Worm (Caenorhabditis elegans) whole organism, young adult: ENCODE results near the gene nurf-1.
A peak's percentile ranks its signal among the peaks of the same experiment; 100 is the strongest.

Experiments
- B0035.1 ChIP-seq: sonication (generic microtip); optimal IDR thresholded peaks from 2 replicates; lab custom pipeline; 2016; ENCODE audit warnings: missing genetic modification characterization, mild to moderate bottlenecking, missing compliant biosample characterization, missing genotype, missing genetic modification reagents
- B0261.1 ChIP-seq: sonication (generic microtip); optimal IDR thresholded peaks from 2 replicates; lab custom pipeline; 2016; ENCODE audit warnings: mild to moderate bottlenecking, missing genetic modification characterization, moderate library complexity, missing compliant biosample characterization
- F10E7.11 ChIP-seq: sonication (generic microtip); optimal IDR thresholded peaks from 2 replicates; lab custom pipeline; 2017; ENCODE audit warnings: mild to moderate bottlenecking, missing genetic modification characterization, moderate library complexity, missing compliant biosample characterization
- F37B4.10 ChIP-seq: fragments of 200-800 bp; sonication (Bioruptor generic); IDR thresholded peaks from 2 replicates; pipeline ENCODE4 v1.3.6; 2022; ENCODE audit warnings: missing genetic modification characterization, missing compliant biosample characterization
- F39B2.1 ChIP-seq: fragments of 200-800 bp; sonication (Bioruptor generic); IDR thresholded peaks from 2 replicates; pipeline ENCODE4 v1.3.6; 2022; ENCODE audit warnings: missing genetic modification reagents, missing genetic modification characterization, missing compliant biosample characterization
- F52B5.7 ChIP-seq: sonication (generic microtip); optimal IDR thresholded peaks from 2 replicates; lab custom pipeline; 2016; ENCODE audit warnings: mild to moderate bottlenecking, missing genetic modification characterization, missing compliant biosample characterization
- Y56A3A.18 ChIP-seq: fragments of 200-800 bp; sonication (Bioruptor generic); IDR thresholded peaks from 2 replicates; pipeline ENCODE4 v1.3.6; 2022; ENCODE audit warnings: missing genetic modification reagents, missing genetic modification characterization, missing compliant biosample characterization
- Y95B8A.8 ChIP-seq: fragments of 200-800 bp; sonication (Bioruptor generic); IDR thresholded peaks from 2 replicates; pipeline ENCODE4 v1.3.6; 2022; ENCODE audit warnings: missing genetic modification reagents, missing genetic modification characterization, missing compliant biosample characterization
- aptf-3 ChIP-seq: fragments of 200-800 bp; sonication (Bioruptor generic); IDR thresholded peaks from 2 replicates; pipeline ENCODE4 v1.3.6; 2022; ENCODE audit warnings: missing genetic modification characterization, missing compliant biosample characterization
- atf-7 ChIP-seq: sonication (generic microtip); optimal IDR thresholded peaks from 2 replicates; lab custom pipeline; 2017; ENCODE audit warnings: mild to moderate bottlenecking, missing genetic modification characterization, missing compliant biosample characterization
- attf-6 ChIP-seq: fragments of 200-800 bp; sonication (Bioruptor generic); IDR thresholded peaks from 2 replicates; pipeline ENCODE4 v1.3.6; 2022; ENCODE audit warnings: missing genetic modification reagents, missing genetic modification characterization, missing compliant biosample characterization
- bed-2 ChIP-seq: fragments of 200-800 bp; sonication (Bioruptor generic); IDR thresholded peaks from 2 replicates; pipeline ENCODE4 v1.3.6; 2022; ENCODE audit warnings: missing genetic modification reagents, missing genetic modification characterization, missing compliant biosample characterization
- cebp-2 ChIP-seq: fragments of 200-800 bp; sonication (Bioruptor generic); IDR thresholded peaks from 2 replicates; pipeline ENCODE4 v1.3.6; 2022; ENCODE audit warnings: missing genetic modification characterization, missing compliant biosample characterization
- chd-7 ChIP-seq: sonication (generic microtip); optimal IDR thresholded peaks from 2 replicates; lab custom pipeline; 2016; ENCODE audit warnings: mild to moderate bottlenecking, missing genetic modification characterization, moderate library complexity, missing compliant biosample characterization
- egl-18 ChIP-seq: fragments of 200-800 bp; sonication (Bioruptor generic); IDR thresholded peaks from 2 replicates; pipeline ENCODE4 v1.3.6; 2022; ENCODE audit warnings: missing genetic modification reagents, missing genetic modification characterization, missing compliant biosample characterization
- egl-44 ChIP-seq: fragments of 200-800 bp; sonication (Bioruptor generic); IDR thresholded peaks from 2 replicates; pipeline ENCODE4 v1.3.6; 2022; ENCODE audit warnings: missing genetic modification reagents, missing genetic modification characterization, missing compliant biosample characterization
- gei-17 ChIP-seq: fragments of 200-800 bp; sonication (Bioruptor generic); optimal IDR thresholded peaks from 2 replicates; lab custom pipeline; 2018; ENCODE audit warnings: mild to moderate bottlenecking, missing genetic modification characterization, missing compliant biosample characterization
- hlh-12 ChIP-seq: sonication (generic microtip); optimal IDR thresholded peaks from 2 replicates; lab custom pipeline; 2016; ENCODE audit warnings: missing genetic modification characterization, missing compliant biosample characterization
- hmg-1.2 ChIP-seq: fragments of 200-800 bp; sonication (Bioruptor generic); IDR thresholded peaks from 2 replicates; pipeline ENCODE4 v1.3.6; 2022; ENCODE audit warnings: missing genetic modification reagents, missing genetic modification characterization, missing compliant biosample characterization
- hmg-20 ChIP-seq: fragments of 200-800 bp; sonication (Bioruptor generic); IDR thresholded peaks from 2 replicates; pipeline ENCODE4 v1.3.6; 2022; ENCODE audit warnings: missing genetic modification reagents, missing genetic modification characterization, missing compliant biosample characterization
- let-526 ChIP-seq: fragments of 200-800 bp; sonication (Bioruptor generic); IDR thresholded peaks from 2 replicates; pipeline ENCODE4 v1.3.6; 2022; ENCODE audit warnings: missing genetic modification reagents, missing genetic modification characterization, missing compliant biosample characterization
- lsl-1 ChIP-seq: fragments of 200-800 bp; sonication (Bioruptor generic); optimal IDR thresholded peaks from 2 replicates; lab custom pipeline; 2018; ENCODE audit warnings: mild to moderate bottlenecking, missing genetic modification characterization, moderate library complexity, missing compliant biosample characterization
- mxl-1 ChIP-seq: sonication (generic microtip); optimal IDR thresholded peaks from 2 replicates; lab custom pipeline; 2016; ENCODE audit warnings: missing genetic modification characterization, missing compliant biosample characterization
- nhr-27 ChIP-seq: fragments of 200-800 bp; sonication (Bioruptor generic); optimal IDR thresholded peaks from 2 replicates; lab custom pipeline; 2018; ENCODE audit warnings: mild to moderate bottlenecking, missing genetic modification characterization, moderate library complexity, missing compliant biosample characterization
- nhr-80 ChIP-seq: sonication (generic microtip); optimal IDR thresholded peaks from 2 replicates; lab custom pipeline; 2016; ENCODE audit warnings: missing genetic modification characterization, missing compliant biosample characterization
- nhr-90 ChIP-seq: sonication (generic microtip); optimal IDR thresholded peaks from 2 replicates; lab custom pipeline; 2016; ENCODE audit warnings: missing genotype, mild to moderate bottlenecking, missing genetic modification characterization, missing compliant biosample characterization
- repo-1 ChIP-seq: sonication (generic microtip); optimal IDR thresholded peaks from 2 replicates; lab custom pipeline; 2017; ENCODE audit warnings: mild to moderate bottlenecking, missing genetic modification characterization, missing compliant biosample characterization
- sdz-38 ChIP-seq: sonication (generic microtip); optimal IDR thresholded peaks from 2 replicates; lab custom pipeline; 2016; ENCODE audit warnings: missing genotype, missing genetic modification characterization, missing compliant biosample characterization
- sea-2 ChIP-seq: fragments of 200-800 bp; sonication (Bioruptor generic); IDR thresholded peaks from 2 replicates; pipeline ENCODE4 v1.3.6; 2022; ENCODE audit warnings: missing genetic modification characterization, missing compliant biosample characterization
- snpc-1.3 ChIP-seq: sonication (generic microtip); optimal IDR thresholded peaks from 2 replicates; lab custom pipeline; 2017; ENCODE audit warnings: missing genetic modification characterization, mild to moderate bottlenecking, missing compliant biosample characterization, antibody characterized with exemption, moderate library complexity, missing genotype, missing genetic modification reagents; ENCODE audit not compliant: insufficient read depth
- somi-1 ChIP-seq: fragments of 200-800 bp; sonication (Bioruptor generic); optimal IDR thresholded peaks from 2 replicates; lab custom pipeline; 2018; ENCODE audit warnings: mild to moderate bottlenecking, missing genetic modification characterization, missing compliant biosample characterization
- sptf-2 ChIP-seq: fragments of 200-800 bp; sonication (Bioruptor generic); optimal IDR thresholded peaks from 2 replicates; lab custom pipeline; 2018; ENCODE audit warnings: mild to moderate bottlenecking, missing genetic modification characterization, missing compliant biosample characterization

nurf-1 gene

ce11 chrII:14427714-14428113 is 37.2 kb downstream of the nurf-1 start:
- TF ChIP-seq mxl-1 (tag; lab: Kevin White, UChicago) (no peak), egl-44 (GFP tag; lab: Robert Waterston, UW) (no peak), attf-6 (GFP tag; lab: Robert Waterston, UW) (no peak), sea-2 (GFP tag; lab: Robert Waterston, UW) (no peak), Y56A3A.18 (no peak), B0261.1 (tag; lab: Kevin White, UChicago) (no peak), lsl-1 (GFP tag; lab: Kevin White, UChicago) (no peak), gei-17 (no peak)

DNA sequence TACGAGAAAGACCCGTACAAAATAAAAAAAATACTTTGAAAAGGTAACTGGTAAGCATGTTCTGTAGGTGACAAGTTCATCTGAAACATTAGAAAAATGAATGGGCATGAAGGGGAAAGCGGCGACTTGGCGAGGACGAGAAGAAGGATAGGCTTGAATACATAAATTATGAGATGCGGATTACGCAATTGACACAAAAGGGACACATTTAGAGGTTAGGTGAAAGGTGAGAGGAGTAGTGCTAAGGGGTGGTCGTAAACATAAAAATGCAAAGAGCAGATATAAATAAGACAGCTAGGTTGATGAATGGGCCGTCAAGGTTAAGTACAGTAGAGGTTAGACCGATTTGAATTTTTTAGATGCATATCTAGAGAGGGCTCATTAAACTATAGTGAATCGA is 38.3 kb downstream of the nurf-1 start:
- TF ChIP-seq hlh-12 (tag; lab: Kevin White, UChicago), result no peak
- no peak for TF ChIP-seq sptf-2 (GFP tag; lab: Kevin White, UChicago)
- TF ChIP-seq snpc-1.3, result no peak
- no peak for TF ChIP-seq B0035.1
- no peak for TF ChIP-seq let-526 (GFP tag; lab: Robert Waterston, UW)
- no peak for TF ChIP-seq nhr-27 (tag; lab: Kevin White, UChicago)
- TF ChIP-seq nhr-90 (tag; lab: Kevin White, UChicago), result no peak

DNA sequence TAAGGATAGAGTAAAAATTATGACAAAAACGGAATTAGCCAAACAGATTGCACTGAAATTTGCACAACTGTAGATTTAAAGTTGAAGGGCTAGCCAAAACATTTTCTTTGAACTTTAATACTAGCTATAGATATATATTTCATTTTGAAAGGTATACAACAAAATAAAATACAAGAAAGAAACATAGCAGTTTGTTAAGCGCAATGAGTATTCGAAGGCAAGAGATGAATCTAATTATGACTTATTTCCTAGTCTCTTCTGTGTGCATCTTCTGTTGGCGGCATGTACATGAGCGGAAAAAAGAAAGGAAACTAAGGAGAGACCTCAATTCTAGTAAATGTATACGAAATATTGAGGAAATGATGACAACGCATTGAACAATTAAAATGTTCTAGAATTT is 41.6 kb downstream of the nurf-1 start:
- TF ChIP-seq hmg-1.2 (GFP tag; lab: Robert Waterston, UW), result no peak
- no peak for TF ChIP-seq sdz-38 (tag; lab: Kevin White, UChicago)
- no peak for TF ChIP-seq hlh-12 (tag; lab: Kevin White, UChicago)
- TF ChIP-seq F52B5.7 (tag; lab: Kevin White, UChicago), result no peak
- TF ChIP-seq chd-7 (tag; lab: Kevin White, UChicago), result no peak
- TF ChIP-seq atf-7 (tag; lab: Kevin White, UChicago), result no peak
- TF ChIP-seq somi-1 (GFP tag; lab: Kevin White, UChicago), result no peak
- no peak for TF ChIP-seq Y95B8A.8 (GFP tag; lab: Robert Waterston, UW)
- TF ChIP-seq nhr-80 (tag; lab: Kevin White, UChicago), result no peak
- no peak for TF ChIP-seq nhr-90 (tag; lab: Kevin White, UChicago)
- TF ChIP-seq aptf-3 (GFP tag; lab: Robert Waterston, UW), result no peak
- TF ChIP-seq hmg-20 (GFP tag; lab: Robert Waterston, UW), result no peak
- TF ChIP-seq egl-18, result no peak
- no peak for TF ChIP-seq lsl-1 (GFP tag; lab: Kevin White, UChicago)
- no peak for TF ChIP-seq let-526 (GFP tag; lab: Robert Waterston, UW)
- no peak for TF ChIP-seq F10E7.11
- TF ChIP-seq F37B4.10 (GFP tag; lab: Robert Waterston, UW), result no peak
- TF ChIP-seq, all 124 proteins: peak for 0

DNA sequence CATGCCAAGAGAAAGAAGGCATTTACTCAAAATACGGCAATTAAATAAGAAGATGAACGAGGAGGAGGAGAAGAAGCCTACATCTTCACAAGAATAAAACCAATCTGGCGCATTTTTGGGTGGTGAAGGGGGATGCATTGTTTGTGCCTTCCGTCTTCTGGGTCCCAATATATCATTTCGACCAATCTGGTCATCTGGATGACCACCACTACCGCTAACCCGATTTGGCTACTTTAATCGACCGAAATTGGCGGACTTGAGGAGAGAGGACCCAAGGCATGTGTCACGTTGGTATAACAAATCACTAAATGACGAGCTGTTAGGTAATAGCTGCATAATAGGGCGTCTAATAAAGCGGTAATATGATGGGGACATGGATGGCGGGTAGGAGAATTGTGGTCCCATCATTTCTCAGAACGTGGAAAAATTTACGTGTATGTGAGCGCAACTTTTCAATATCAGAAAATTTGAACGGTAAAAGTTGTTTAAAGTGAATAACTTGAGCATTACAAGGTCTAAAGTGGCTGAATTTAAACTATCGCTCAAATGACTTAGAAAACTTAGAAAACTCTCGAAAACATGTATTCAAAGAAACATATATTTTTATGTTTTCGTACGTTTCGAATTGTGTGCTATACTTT is 43.3 kb downstream of the nurf-1 start:
- TF ChIP-seq chd-7 (tag; lab: Kevin White, UChicago) (peak; percentile 8), let-526 (GFP tag; lab: Robert Waterston, UW) (no peak)
- TF ChIP-seq, all 124 proteins: peak for 1

- no peak for TF ChIP-seq nhr-80 (tag; lab: Kevin White, UChicago)
- TF ChIP-seq F39B2.1, result no peak
- TF ChIP-seq F52B5.7 (tag; lab: Kevin White, UChicago), result no peak
- TF ChIP-seq cebp-2 (GFP tag; lab: Robert Waterston, UW), result no peak
- no peak for TF ChIP-seq bed-2 (GFP tag; lab: Robert Waterston, UW)
- TF ChIP-seq repo-1 (tag; lab: Kevin White, UChicago), result no peak
Observed at ce11 chrII:14437116-14437515, 46.6 kb downstream of the nurf-1 start.
